Worm (Caenorhabditis elegans): Measurements from ENCODE around the gene clec-32.

DNA sequence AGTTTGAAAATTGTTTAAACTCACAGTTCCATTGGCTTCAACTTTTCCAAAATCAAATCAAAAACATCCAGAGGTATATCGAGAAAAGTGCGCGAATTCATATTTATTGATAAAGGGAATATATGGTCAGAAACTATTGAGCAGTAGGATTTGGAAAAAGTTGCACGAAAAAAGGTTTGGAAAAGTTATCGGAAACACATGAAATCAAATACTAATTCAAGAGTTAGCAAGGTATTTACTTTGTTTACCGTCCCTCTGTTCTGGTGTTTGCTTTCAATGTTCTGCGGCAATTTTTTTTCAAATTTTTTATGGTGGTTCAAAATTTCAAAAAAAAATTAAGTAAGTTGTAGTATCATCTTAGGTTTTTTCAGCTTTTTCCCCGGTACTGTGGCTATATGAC, 37.7 kb upstream of the clec-32 start, which contains the start of gene fbxa-45:
- no peak for TF ChIP-seq hmg-4 (GFP tag; optimal IDR thresholded peaks at IDR 0.05)
- TF ChIP-seq pes-1 (GFP tag; IDR thresholded peaks at IDR 0.05), result no peak
- no peak for TF ChIP-seq ceh-36 (tag; optimal IDR thresholded peaks at IDR 0.05)
- TF ChIP-seq ama-1 (optimal IDR thresholded peaks at IDR 0.05), result no peak
- no peak for TF ChIP-seq flt-1 (GFP tag; IDR thresholded peaks at IDR 0.05)
- no peak for TF ChIP-seq hmbx-1 (tag; optimal IDR thresholded peaks at IDR 0.05)
- TF ChIP-seq tbx-37 (GFP tag; conservative IDR thresholded peaks at IDR 0.05), result no peak
- TF ChIP-seq aly-1 (tag; optimal IDR thresholded peaks at IDR 0.05), result no peak
- no peak for TF ChIP-seq F13C5.2 (tag; optimal IDR thresholded peaks at IDR 0.05)
- TF ChIP-seq ceh-13 (GFP tag; optimal IDR thresholded peaks at IDR 0.05), result no peak
